Fruit fly (Drosophila melanogaster) whole organism, embryonic: ENCODE data around the gene CG18473.

Source experiments
- ATbp ChIP-seq: fragments of 200-800 bp; sonication (Bioruptor generic); optimal IDR thresholded peaks from 2 replicates; lab custom pipeline; 2017; ENCODE audit warnings: missing biosample characterization, mild to moderate bottlenecking, missing genetic modification characterization, missing genetic modification reagents
- B-H1 ChIP-seq: fragments of 200-800 bp; sonication (Bioruptor generic); IDR thresholded peaks from 3 replicates; pipeline ENCODE4 v1.3.6; 2022; ENCODE audit warnings: missing biosample characterization, missing genetic modification characterization
- CG10209 ChIP-seq: fragments of 200-800 bp; sonication (Bioruptor generic); optimal IDR thresholded peaks from 3 replicates; lab custom pipeline; 2017; ENCODE audit warnings: missing biosample characterization, mild to moderate bottlenecking, missing genetic modification characterization, missing genetic modification reagents
- CG10366 ChIP-seq: fragments of 200-800 bp; sonication (Bioruptor generic); IDR thresholded peaks from 2 replicates; pipeline ENCODE4 v1.3.6; 2022; ENCODE audit warnings: missing biosample characterization, missing genetic modification characterization
- CG10462 ChIP-seq: fragments of 200-800 bp; sonication (Bioruptor generic); optimal IDR thresholded peaks from 2 replicates; lab custom pipeline; 2016; ENCODE audit warnings: missing biosample characterization, missing genetic modification characterization
- CG10543 ChIP-seq: fragments of 200-800 bp; sonication (Bioruptor generic); optimal IDR thresholded peaks from 3 replicates; lab custom pipeline; 2017; ENCODE audit warnings: missing biosample characterization, mild to moderate bottlenecking, missing genetic modification characterization, moderate library complexity
- CG10979 ChIP-seq: fragments of 200-800 bp; sonication (Bioruptor generic); optimal IDR thresholded peaks from 2 replicates; lab custom pipeline; 2018; ENCODE audit warnings: missing biosample characterization, mild to moderate bottlenecking, missing genetic modification characterization, moderate library complexity
- CG11085 ChIP-seq: fragments of 200-800 bp; sonication (Bioruptor generic); IDR thresholded peaks from 2 replicates; pipeline ENCODE4 v1.3.6; 2022; ENCODE audit warnings: missing biosample characterization, missing genetic modification characterization
- CG11560 ChIP-seq: fragments of 200-800 bp; sonication (Bioruptor generic); IDR thresholded peaks from 3 replicates; pipeline ENCODE4 v1.3.6; 2022; ENCODE audit warnings: missing biosample characterization, missing genetic modification characterization
- CG12769 ChIP-seq: fragments of 200-800 bp; sonication (Bioruptor generic); optimal IDR thresholded peaks from 2 replicates; lab custom pipeline; 2019; ENCODE audit warnings: missing biosample characterization, mild to moderate bottlenecking, missing genetic modification characterization, moderate library complexity
- CG12942 ChIP-seq: fragments of 200-800 bp; sonication (Bioruptor generic); optimal IDR thresholded peaks from 3 replicates; lab custom pipeline; 2016; ENCODE audit warnings: missing biosample characterization, missing genetic modification characterization
- CG13775 ChIP-seq: fragments of 200-800 bp; sonication (Bioruptor generic); optimal IDR thresholded peaks from 3 replicates; lab custom pipeline; 2017; ENCODE audit warnings: missing biosample characterization, mild to moderate bottlenecking, missing genetic modification characterization
- CG1602 ChIP-seq: fragments of 200-800 bp; sonication (Bioruptor generic); optimal IDR thresholded peaks from 3 replicates; lab custom pipeline; 2016; ENCODE audit warnings: missing biosample characterization, missing genetic modification characterization
- CG18011 ChIP-seq: fragments of 200-800 bp; sonication (Bioruptor generic); optimal IDR thresholded peaks from 2 replicates; lab custom pipeline; 2017; ENCODE audit warnings: missing biosample characterization, missing genetic modification characterization, mild to moderate bottlenecking, moderate library complexity, missing genotype
- CG2199 ChIP-seq: fragments of 200-800 bp; sonication (Bioruptor generic); IDR thresholded peaks from 3 replicates; pipeline ENCODE4 v1.3.6; 2022; ENCODE audit warnings: missing biosample characterization, missing genetic modification characterization
- CG30431 ChIP-seq: fragments of 200-800 bp; sonication (Bioruptor generic); optimal IDR thresholded peaks from 2 replicates; lab custom pipeline; 2017; ENCODE audit warnings: missing biosample characterization, missing genetic modification characterization
- CG34422 ChIP-seq: fragments of 200-800 bp; sonication (Bioruptor generic); IDR thresholded peaks from 3 replicates; pipeline ENCODE4 v1.3.6; 2022; ENCODE audit warnings: missing biosample characterization, missing genetic modification characterization
- CG4360 ChIP-seq: fragments of 200-800 bp; sonication (Bioruptor generic); IDR thresholded peaks from 2 replicates; pipeline ENCODE4 v1.3.6; 2022; ENCODE audit warnings: missing biosample characterization, missing genetic modification characterization
- CG43689 ChIP-seq: fragments of 200-800 bp; sonication (Bioruptor generic); IDR thresholded peaks from 2 replicates; pipeline ENCODE4 v1.3.6; 2022; ENCODE audit warnings: missing biosample characterization, missing genetic modification characterization
- CG5180 ChIP-seq: fragments of 200-800 bp; sonication (Bioruptor generic); optimal IDR thresholded peaks from 3 replicates; lab custom pipeline; 2017; ENCODE audit warnings: missing biosample characterization, missing genetic modification characterization, mild to moderate bottlenecking, moderate library complexity, missing genetic modification reagents
- CG6683 ChIP-seq: fragments of 200-800 bp; sonication (Bioruptor generic); optimal IDR thresholded peaks from 2 replicates; lab custom pipeline; 2017; ENCODE audit warnings: missing biosample characterization, mild to moderate bottlenecking, missing genetic modification characterization, missing genetic modification reagents
- CG8944 ChIP-seq: fragments of 200-800 bp; sonication (Bioruptor generic); optimal IDR thresholded peaks from 3 replicates; lab custom pipeline; 2016; ENCODE audit warnings: missing biosample characterization, missing genetic modification characterization
- D19A ChIP-seq: fragments of 200-800 bp; optimal IDR thresholded peaks from 3 replicates; lab custom pipeline; 2019; ENCODE audit warnings: missing biosample characterization, mild to moderate bottlenecking, missing genetic modification characterization, moderate library complexity
- ERR ChIP-seq: fragments of 200-800 bp; sonication (Bioruptor generic); optimal IDR thresholded peaks from 2 replicates; lab custom pipeline; 2016; ENCODE audit warnings: missing biosample characterization, missing genetic modification characterization
- Kr ChIP-seq: fragments of 200-800 bp; sonication (Bioruptor generic); optimal IDR thresholded peaks from 2 replicates; lab custom pipeline; 2017; ENCODE audit warnings: missing biosample characterization, mild to moderate bottlenecking, missing genetic modification characterization
- MTF-1 ChIP-seq: fragments of 200-800 bp; sonication (Bioruptor generic); optimal IDR thresholded peaks from 2 replicates; lab custom pipeline; 2018; ENCODE audit warnings: missing biosample characterization, mild to moderate bottlenecking, missing genetic modification characterization, borderline replicate concordance
- Med ChIP-seq: fragments of 200-800 bp; sonication (Bioruptor generic); peaks from one replicate; lab custom pipeline; 2016; ENCODE audit warnings: missing biosample characterization, missing genetic modification characterization, mild to moderate bottlenecking, inconsistent platforms, moderate library complexity
- NfI ChIP-seq: fragments of 200-800 bp; sonication (Bioruptor generic); optimal IDR thresholded peaks from 3 replicates; lab custom pipeline; 2018; ENCODE audit warnings: missing biosample characterization, mild to moderate bottlenecking, missing genetic modification characterization, moderate library complexity
- Pdp1 ChIP-seq, 2 experiments: fragments of 200-800 bp; sonication (Bioruptor generic); optimal IDR thresholded peaks; 3 replicates each; lab custom pipeline; 2016; ENCODE audit warnings: missing biosample characterization in 2 of 2, missing genetic modification characterization in 2 of 2, mild to moderate bottlenecking in 1 of 2, moderate library complexity in 1 of 2
- Ptx1 ChIP-seq: fragments of 200-800 bp; sonication (Bioruptor generic); IDR thresholded peaks from 2 replicates; pipeline ENCODE4 v1.3.6; 2022; ENCODE audit warnings: missing biosample characterization, missing genetic modification characterization
- bowl ChIP-seq: fragments of 200-800 bp; sonication (Bioruptor generic); IDR thresholded peaks from 2 replicates; pipeline ENCODE4 v1.3.6; 2022; ENCODE audit warnings: missing biosample characterization, missing genetic modification characterization
- jumu ChIP-seq: fragments of 200-800 bp; sonication (Bioruptor generic); optimal IDR thresholded peaks from 3 replicates; lab custom pipeline; 2016; ENCODE audit warnings: missing biosample characterization, missing genetic modification characterization
- kay ChIP-seq: fragments of 200-800 bp; sonication (Bioruptor generic); optimal IDR thresholded peaks from 2 replicates; lab custom pipeline; 2016; ENCODE audit warnings: missing biosample characterization, missing genetic modification characterization
- lola ChIP-seq, 3 experiments: fragments of >200 bp in 2 of 3; fragments of 200-800 bp in 1 of 3; sonication (Bioruptor generic) in 1 of 3; optimal IDR thresholded peaks; 2 replicates each; lab custom pipeline; 2017 to 2019; ENCODE audit warnings: missing biosample characterization in 3 of 3, missing genetic modification characterization in 3 of 3, mild to moderate bottlenecking in 1 of 3, moderate library complexity in 1 of 3
- peb ChIP-seq: fragments of 200-800 bp; sonication (Bioruptor generic); IDR thresholded peaks from 2 replicates; pipeline ENCODE4 v1.3.6; 2022; ENCODE audit warnings: missing biosample characterization, missing genetic modification characterization
- prd ChIP-seq, 3 experiments: fragments of >200 bp in 2 of 3; fragments of 200-800 bp in 1 of 3; sonication (Bioruptor generic) in 1 of 3; optimal IDR thresholded peaks in 2 of 3; IDR thresholded peaks in 1 of 3; 2 replicates in 2 of 3; 3 replicates in 1 of 3; pipeline versions ENCODE4 v1.3.6 to Lab custom; 2017 to 2022; ENCODE audit warnings: missing biosample characterization in 1 of 3, missing genetic modification characterization in 1 of 3
- scrt ChIP-seq: fragments of 200-800 bp; sonication (Bioruptor generic); optimal IDR thresholded peaks from 2 replicates; lab custom pipeline; 2018; ENCODE audit warnings: missing biosample characterization, mild to moderate bottlenecking, missing genetic modification characterization, moderate library complexity
- sd ChIP-seq: fragments of 200-800 bp; sonication (Bioruptor generic); optimal IDR thresholded peaks from 3 replicates; lab custom pipeline; 2018; ENCODE audit warnings: missing biosample characterization, mild to moderate bottlenecking, missing genetic modification characterization, moderate library complexity
- sens ChIP-seq: fragments of 200-800 bp; sonication (Bioruptor generic); peaks from one replicate; lab custom pipeline; 2016; ENCODE audit warnings: missing biosample characterization, missing genetic modification characterization
- tap ChIP-seq: fragments of 200-800 bp; optimal IDR thresholded peaks from 3 replicates; lab custom pipeline; 2019; ENCODE audit warnings: missing biosample characterization, mild to moderate bottlenecking, missing genetic modification characterization, moderate library complexity
- toy ChIP-seq: fragments of 200-800 bp; sonication (Bioruptor generic); IDR thresholded peaks from 2 replicates; pipeline ENCODE4 v1.3.6; 2022; ENCODE audit warnings: missing biosample characterization, missing genetic modification characterization
- unpg ChIP-seq: fragments of 200-800 bp; sonication (Bioruptor generic); optimal IDR thresholded peaks from 3 replicates; lab custom pipeline; 2018; ENCODE audit warnings: missing biosample characterization, mild to moderate bottlenecking, missing genetic modification characterization, moderate library complexity
- zf30C ChIP-seq: fragments of 200-800 bp; sonication (Bioruptor generic); optimal IDR thresholded peaks from 3 replicates; lab custom pipeline; 2018; ENCODE audit warnings: missing biosample characterization, mild to moderate bottlenecking, missing genetic modification characterization

The CG18473 gene

DNA sequence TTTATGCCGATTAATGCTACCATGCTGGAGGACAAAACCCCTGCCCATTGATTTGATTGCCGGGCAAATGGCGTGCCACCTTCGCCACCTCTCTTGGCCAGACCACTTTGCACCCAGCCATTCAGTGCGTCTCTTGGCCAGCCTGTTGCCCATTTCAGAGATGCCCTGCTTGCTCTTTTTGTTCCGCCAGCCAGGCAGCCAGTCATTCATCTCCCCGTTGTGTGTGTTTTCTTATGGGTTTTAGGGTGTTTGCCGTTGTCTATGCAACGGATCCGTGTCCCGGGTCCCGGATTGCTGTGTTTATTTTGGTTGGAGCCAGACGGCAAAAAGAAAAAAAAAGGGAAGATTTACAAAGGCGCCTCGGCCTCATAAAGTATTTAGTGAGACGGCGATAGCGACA is 32.9 kb downstream of the CG18473 start:
- TF ChIP-seq kay (GFP tag; lab: Kevin White, UChicago): no peak
- TF ChIP-seq Kr (GFP tag; lab: Kevin White, UChicago): no peak
- no peak for TF ChIP-seq CG11085 (GFP tag; lab: Robert Waterston, UW)
- peak; percentile 57; the same call in 1 of the 3 replicates for TF ChIP-seq CG2199 (GFP tag; lab: Robert Waterston, UW)
- no peak for TF ChIP-seq CG12942
- TF ChIP-seq CG8944 (GFP tag; lab: Kevin White, UChicago): no peak
- TF ChIP-seq CG18011 (GFP tag; lab: Kevin White, UChicago): no peak
- no peak for TF ChIP-seq CG10366 (GFP tag; lab: Robert Waterston, UW)
- no peak for TF ChIP-seq unpg (GFP tag; lab: Kevin White, UChicago)
- TF ChIP-seq zf30C (GFP tag; lab: Kevin White, UChicago): no peak
- TF ChIP-seq tap (tag; lab: Kevin White, UChicago): no peak
- no peak for TF ChIP-seq lola (GFP tag; optimal IDR thresholded peaks at IDR 0.05; lab: Kevin White, UChicago)
- TF ChIP-seq Ptx1: no peak
- TF ChIP-seq B-H1 (GFP tag; lab: Robert Waterston, UW): no peak
- no peak for TF ChIP-seq MTF-1 (GFP tag; lab: Kevin White, UChicago)
- TF ChIP-seq CG34422: 0 out of 3 replicates have a peak, but pooled peaks have one; percentile 17
- TF ChIP-seq prd (optimal IDR thresholded peaks at IDR 0.05; lab: Kevin White, UChicago): no peak
- TF ChIP-seq prd (GFP tag; IDR thresholded peaks at IDR 0.05; lab: Robert Waterston, UW): 0 out of 3 replicates have a peak, but pooled peaks have one; percentile 7
- peak; percentile 11 for TF ChIP-seq D19A (tag; lab: Kevin White, UChicago)
- TF ChIP-seq bowl (GFP tag; lab: Robert Waterston, UW): no peak
- TF ChIP-seq jumu (GFP tag; lab: Kevin White, UChicago): no peak
- TF ChIP-seq CG1602: no peak
- no peak for TF ChIP-seq CG30431
- TF ChIP-seq NfI (GFP tag; lab: Kevin White, UChicago): no peak
- no peak for TF ChIP-seq CG11560 (tag; lab: Robert Waterston, UW)
- 0 out of 2 replicates have a peak, but pooled peaks have one; percentile 6 for TF ChIP-seq CG43689 (GFP tag; lab: Robert Waterston, UW)
- TF ChIP-seq toy (GFP tag; lab: Robert Waterston, UW): no peak
- no peak for TF ChIP-seq ATbp (GFP tag; lab: Kevin White, UChicago)
- no peak for TF ChIP-seq CG10462
- TF ChIP-seq CG10979 (tag; lab: Kevin White, UChicago): no peak
- TF ChIP-seq sens: peak; percentile 48
- TF ChIP-seq sd (tag; lab: Kevin White, UChicago): no peak
- TF ChIP-seq Med (GFP tag; lab: Kevin White, UChicago): peak; percentile 69
- no peak for TF ChIP-seq CG12769 (tag; lab: Kevin White, UChicago)
- TF ChIP-seq scrt (GFP tag; lab: Kevin White, UChicago): peak; percentile 53
- TF ChIP-seq CG6683 (GFP tag; lab: Kevin White, UChicago): no peak
- no peak for TF ChIP-seq CG10209
- TF ChIP-seq peb (GFP tag; lab: Robert Waterston, UW): no peak
- TF ChIP-seq CG5180 (GFP tag; lab: Kevin White, UChicago): no peak
- no peak for TF ChIP-seq CG13775 (GFP tag; lab: Kevin White, UChicago)
- TF ChIP-seq Pdp1 (GFP tag; optimal IDR thresholded peaks at IDR 0.05; lab: Kevin White, UChicago): no peak
- no peak for TF ChIP-seq CG10543 (GFP tag; lab: Kevin White, UChicago)
- TF ChIP-seq ERR: no peak
- TF ChIP-seq CG4360 (GFP tag; lab: Robert Waterston, UW): 0 out of 2 replicates have a peak, but pooled peaks have one; percentile 11
